Fruit fly (Drosophila melanogaster) whole organism, embryonic: ENCODE measurements around the gene lectin-37Db.

Source experiments
- Adf1 ChIP-seq: fragments of 200-800 bp; sonication (Bioruptor generic); IDR thresholded peaks from 2 replicates; pipeline ENCODE4 v1.3.6; 2022; ENCODE audit warnings: missing biosample characterization, missing genetic modification characterization
- Asciz ChIP-seq: fragments of 200-800 bp; sonication (Bioruptor generic); optimal IDR thresholded peaks from 2 replicates; lab custom pipeline; 2017; ENCODE audit warnings: missing biosample characterization, mild to moderate bottlenecking, missing genetic modification characterization, missing genetic modification reagents
- Blimp-1 ChIP-seq: fragments of 200-800 bp; sonication (Bioruptor generic); optimal IDR thresholded peaks from 3 replicates; lab custom pipeline; 2018; ENCODE audit warnings: missing biosample characterization, missing genetic modification characterization, mild to moderate bottlenecking, moderate library complexity, missing genetic modification reagents
- CG10565 ChIP-seq: fragments of 200-800 bp; sonication (Bioruptor generic); optimal IDR thresholded peaks from 3 replicates; lab custom pipeline; 2016; ENCODE audit warnings: missing biosample characterization, mild to moderate bottlenecking, missing genetic modification characterization
- CG12942 ChIP-seq: fragments of 200-800 bp; sonication (Bioruptor generic); optimal IDR thresholded peaks from 3 replicates; lab custom pipeline; 2016; ENCODE audit warnings: missing biosample characterization, missing genetic modification characterization
- CG14441 ChIP-seq: fragments of 200-800 bp; sonication (Bioruptor generic); IDR thresholded peaks from 2 replicates; pipeline ENCODE4 v1.3.6; 2022; ENCODE audit warnings: missing biosample characterization, missing genetic modification characterization
- CG15073 ChIP-seq: fragments of 200-800 bp; sonication (Bioruptor generic); optimal IDR thresholded peaks from 2 replicates; lab custom pipeline; 2016; ENCODE audit warnings: missing biosample characterization, missing genetic modification characterization
- CG15514 ChIP-seq: fragments of 200-800 bp; sonication (Bioruptor generic); optimal IDR thresholded peaks from 3 replicates; lab custom pipeline; 2017; ENCODE audit warnings: missing biosample characterization, missing genetic modification characterization, mild to moderate bottlenecking, moderate library complexity, missing genetic modification reagents
- CG1647 ChIP-seq: fragments of 200-800 bp; sonication (Bioruptor generic); optimal IDR thresholded peaks from 3 replicates; lab custom pipeline; 2016; ENCODE audit warnings: missing biosample characterization, missing genetic modification characterization
- CG2120 ChIP-seq: fragments of 200-800 bp; sonication (Bioruptor generic); optimal IDR thresholded peaks from 3 replicates; lab custom pipeline; 2016; ENCODE audit warnings: missing biosample characterization, missing genetic modification characterization
- CG31365 ChIP-seq: fragments of 200-800 bp; sonication (Bioruptor generic); optimal IDR thresholded peaks from 2 replicates; lab custom pipeline; 2018; ENCODE audit warnings: missing biosample characterization, mild to moderate bottlenecking, missing genetic modification characterization
- CG34376 ChIP-seq: fragments of 200-800 bp; sonication (Bioruptor generic); optimal IDR thresholded peaks from 2 replicates; lab custom pipeline; 2018; ENCODE audit warnings: missing biosample characterization, mild to moderate bottlenecking, missing genetic modification characterization
- CG7963 ChIP-seq: fragments of 200-800 bp; sonication (Bioruptor generic); IDR thresholded peaks from 3 replicates; pipeline ENCODE4 v1.3.6; 2022; ENCODE audit warnings: missing biosample characterization, missing genetic modification characterization; ENCODE audit not compliant: partially characterized antibody
- CG8089 ChIP-seq: fragments of 200-800 bp; sonication (Bioruptor generic); optimal IDR thresholded peaks from 3 replicates; lab custom pipeline; 2016; ENCODE audit warnings: missing biosample characterization, missing genetic modification characterization
- CG8281 ChIP-seq: fragments of 200-800 bp; sonication (Bioruptor generic); optimal IDR thresholded peaks from 2 replicates; lab custom pipeline; 2018; ENCODE audit warnings: missing biosample characterization, mild to moderate bottlenecking, missing genetic modification characterization, moderate library complexity
- CG8944 ChIP-seq: fragments of 200-800 bp; sonication (Bioruptor generic); optimal IDR thresholded peaks from 3 replicates; lab custom pipeline; 2016; ENCODE audit warnings: missing biosample characterization, missing genetic modification characterization
- CG9609 ChIP-seq: fragments of 200-800 bp; sonication (Bioruptor generic); optimal IDR thresholded peaks from 3 replicates; lab custom pipeline; 2016; ENCODE audit warnings: missing biosample characterization, missing genetic modification characterization
- Dbx ChIP-seq: fragments of 200-800 bp; sonication (Bioruptor generic); IDR thresholded peaks from 3 replicates; pipeline ENCODE4 v1.3.6; 2022; ENCODE audit warnings: missing biosample characterization, missing genetic modification characterization
- Dek ChIP-seq: fragments of 200-800 bp; sonication (Bioruptor generic); optimal IDR thresholded peaks from 3 replicates; lab custom pipeline; 2019; ENCODE audit warnings: missing biosample characterization, mild to moderate bottlenecking, missing genetic modification characterization, moderate library complexity
- Dip2 ChIP-seq: fragments of 200-800 bp; sonication (Bioruptor generic); IDR thresholded peaks from 2 replicates; pipeline ENCODE4 v1.3.6; 2022; ENCODE audit warnings: missing biosample characterization, missing genetic modification characterization
- HLH3B ChIP-seq: fragments of 200-800 bp; sonication (Bioruptor generic); IDR thresholded peaks from 2 replicates; pipeline ENCODE4 v1.3.6; 2022; ENCODE audit warnings: missing biosample characterization, missing genetic modification characterization
- HLHmδ ChIP-seq: fragments of 200-800 bp; sonication (Bioruptor generic); optimal IDR thresholded peaks from 2 replicates; lab custom pipeline; 2018; ENCODE audit warnings: missing biosample characterization, mild to moderate bottlenecking, missing genetic modification characterization, moderate library complexity
- Hmx ChIP-seq: fragments of 200-800 bp; sonication (Bioruptor generic); optimal IDR thresholded peaks from 2 replicates; lab custom pipeline; 2016; ENCODE audit warnings: missing biosample characterization, missing genetic modification characterization
- Meics ChIP-seq: fragments of 200-800 bp; sonication (Bioruptor generic); optimal IDR thresholded peaks from 2 replicates; lab custom pipeline; 2017; ENCODE audit warnings: missing biosample characterization, mild to moderate bottlenecking, missing genetic modification characterization
- Nf-YA ChIP-seq: fragments of 200-800 bp; sonication (Bioruptor generic); IDR thresholded peaks from 2 replicates; pipeline ENCODE4 v1.3.6; 2022; ENCODE audit warnings: missing biosample characterization, missing genetic modification characterization
- Scr ChIP-seq: fragments of 200-800 bp; sonication (Bioruptor generic); IDR thresholded peaks from 2 replicates; pipeline ENCODE4 v1.3.6; 2022; ENCODE audit warnings: missing biosample characterization, missing genetic modification characterization; ENCODE audit not compliant: partially characterized antibody
- TFAM ChIP-seq: fragments of 200-800 bp; sonication (Bioruptor generic); optimal IDR thresholded peaks from 2 replicates; lab custom pipeline; 2017; ENCODE audit warnings: missing biosample characterization, missing genetic modification characterization, inconsistent platforms
- Trl ChIP-seq, 3 experiments: fragments of >200 bp in 2 of 3; fragments of 200-800 bp in 1 of 3; sonication (Bioruptor generic) in 1 of 3; optimal IDR thresholded peaks; 2 replicates in 1 of 3; 3 replicates in 2 of 3; lab custom pipeline; 2016 to 2017; ENCODE audit warnings: missing biosample characterization in 1 of 3, missing genetic modification characterization in 1 of 3
- abd-A ChIP-seq: fragments of 200-800 bp; sonication (Bioruptor generic); optimal IDR thresholded peaks from 3 replicates; lab custom pipeline; 2019; ENCODE audit warnings: missing biosample characterization, mild to moderate bottlenecking, missing genetic modification characterization, moderate library complexity
- bcd ChIP-seq: fragments of 200-800 bp; sonication (Bioruptor generic); optimal IDR thresholded peaks from 2 replicates; lab custom pipeline; 2017; ENCODE audit warnings: missing biosample characterization, mild to moderate bottlenecking, missing genetic modification characterization
- bigmax ChIP-seq: fragments of 200-800 bp; sonication (Bioruptor generic); optimal IDR thresholded peaks from 2 replicates; lab custom pipeline; 2018; ENCODE audit warnings: missing biosample characterization, mild to moderate bottlenecking, missing genetic modification characterization
- dan ChIP-seq: fragments of 200-800 bp; sonication (Bioruptor generic); IDR thresholded peaks from 2 replicates; pipeline ENCODE4 v1.3.6; 2022; ENCODE audit warnings: missing biosample characterization, missing genetic modification characterization
- dysf ChIP-seq: fragments of 200-800 bp; sonication (Bioruptor generic); IDR thresholded peaks from 3 replicates; pipeline ENCODE4 v1.3.6; 2022; ENCODE audit warnings: missing biosample characterization, missing genetic modification characterization
- ems ChIP-seq: fragments of 200-800 bp; sonication (Bioruptor generic); optimal IDR thresholded peaks from 3 replicates; lab custom pipeline; 2016; ENCODE audit warnings: missing biosample characterization, missing genetic modification characterization
- eve ChIP-seq, 2 experiments: fragments of >200 bp; optimal IDR thresholded peaks; 2 replicates each; lab custom pipeline; 2017; ENCODE audit warnings: missing biosample characterization in 2 of 2, missing genetic modification characterization in 2 of 2
- eyg ChIP-seq: fragments of 200-800 bp; sonication (Bioruptor generic); optimal IDR thresholded peaks from 3 replicates; lab custom pipeline; 2016; ENCODE audit warnings: missing biosample characterization, missing genetic modification characterization
- gce ChIP-seq: fragments of 200-800 bp; sonication (Bioruptor generic); IDR thresholded peaks from 3 replicates; pipeline ENCODE4 v1.3.6; 2022; ENCODE audit warnings: missing biosample characterization, missing genetic modification characterization
- insv ChIP-seq, 2 experiments: fragments of 200-800 bp; sonication (Bioruptor generic); optimal IDR thresholded peaks; 3 replicates each; lab custom pipeline; 2016 to 2018; ENCODE audit warnings: missing biosample characterization in 2 of 2, missing genetic modification characterization in 2 of 2
- luna ChIP-seq: fragments of 200-800 bp; sonication (Bioruptor generic); optimal IDR thresholded peaks from 2 replicates; lab custom pipeline; 2016; ENCODE audit warnings: missing biosample characterization, missing genetic modification characterization
- mam ChIP-seq: fragments of 200-800 bp; sonication (Bioruptor generic); optimal IDR thresholded peaks from 3 replicates; lab custom pipeline; 2016; ENCODE audit warnings: missing biosample characterization, missing genetic modification characterization
- onecut ChIP-seq: fragments of 200-800 bp; sonication (Bioruptor generic); IDR thresholded peaks from 2 replicates; pipeline ENCODE4 v1.3.6; 2022; ENCODE audit warnings: missing biosample characterization, missing genetic modification characterization
- otp ChIP-seq: fragments of 200-800 bp; sonication (Bioruptor generic); IDR thresholded peaks from 3 replicates; pipeline ENCODE4, ENCODE4 v1.3.6; 2022; ENCODE audit warnings: missing biosample characterization, missing genetic modification characterization
- sim ChIP-seq: fragments of 200-800 bp; sonication (Bioruptor generic); IDR thresholded peaks from 2 replicates; pipeline ENCODE4 v1.3.6; 2022; ENCODE audit warnings: missing biosample characterization, missing genetic modification characterization
- slp2 ChIP-seq: fragments of 200-800 bp; sonication (Bioruptor generic); optimal IDR thresholded peaks from 2 replicates; lab custom pipeline; 2016; ENCODE audit warnings: missing biosample characterization, missing genetic modification characterization
- yki ChIP-seq: fragments of >200 bp; optimal IDR thresholded peaks from 3 replicates; lab custom pipeline; 2018
- zen2 ChIP-seq: fragments of 200-800 bp; sonication (Bioruptor generic); IDR thresholded peaks from 3 replicates; pipeline ENCODE4 v1.3.6; 2022; ENCODE audit warnings: missing biosample characterization, missing genetic modification characterization; ENCODE audit not compliant: partially characterized antibody

The lectin-37Db gene

dm6 chr2L:19438685-19439597, 20.1 kb downstream of the lectin-37Db start (continued):
- TF ChIP-seq bigmax (GFP tag; lab: Kevin White, UChicago), result no peak
- peak in 1 of 2 experiments; percentile 46 for TF ChIP-seq Trl (optimal IDR thresholded peaks at IDR 0.05; lab: Kevin White, UChicago)
- TF ChIP-seq Trl (GFP tag; optimal IDR thresholded peaks at IDR 0.05; lab: Kevin White, UChicago), result no peak
- peak; percentile 8 for TF ChIP-seq CG15514
- no peak for TF ChIP-seq mam (GFP tag; lab: Kevin White, UChicago)
- peak; percentile 99 for TF ChIP-seq Blimp-1

- TF ChIP-seq Nf-YA (GFP tag; lab: Robert Waterston, UW) (peak; percentile 91), abd-A (tag; lab: Kevin White, UChicago) (no peak), luna (peak; percentile 58), HLHmδ (GFP tag; lab: Kevin White, UChicago) (no peak), CG2120 (GFP tag; lab: Kevin White, UChicago) (peak; percentile 75), CG15073 (GFP tag; lab: Kevin White, UChicago) (no peak), slp2 (GFP tag; lab: Kevin White, UChicago) (peak; percentile 61), yki (lab: Kevin White, UChicago) (no peak), CG8281 (tag; lab: Kevin White, UChicago) (peak; percentile 81), Dek (tag; lab: Kevin White, UChicago) (peak; percentile 55), CG9609 (GFP tag; lab: Kevin White, UChicago) (peak; percentile 56), insv (GFP tag; optimal IDR thresholded peaks at IDR 0.05; lab: Kevin White, UChicago) (peak; percentile 22 to 45), Dbx (GFP tag; lab: Robert Waterston, UW) (peak; percentile 89), ems (GFP tag; lab: Kevin White, UChicago) (peak; percentile 49), CG8089 (GFP tag; lab: Kevin White, UChicago) (peak; percentile 54), sim (no peak), Meics (GFP tag; lab: Kevin White, UChicago) (peak; percentile 81), CG34376 (GFP tag; lab: Kevin White, UChicago) (no peak), CG8944 (peak; percentile 42), HLH3B (GFP tag; lab: Robert Waterston, UW) (peak; percentile 91), Asciz (GFP tag; lab: Kevin White, UChicago) (peak; percentile 68), gce (GFP tag; lab: Robert Waterston, UW) (0 out of 3 replicates have a peak, but pooled peaks have one; percentile 63), eve (GFP tag; optimal IDR thresholded peaks at IDR 0.05; lab: Kevin White, UChicago) (no peak), Hmx (no peak), bcd (GFP tag; lab: Kevin White, UChicago) (peak; percentile 70), otp (GFP tag; lab: Robert Waterston, UW) (peak; percentile 83), TFAM (GFP tag; lab: Kevin White, UChicago) (no peak), CG1647 (peak; percentile 23), eyg (peak; percentile 60), dysf (GFP tag; lab: Robert Waterston, UW) (peak; percentile 84), Dip2 (GFP tag; lab: Robert Waterston, UW) (no peak), onecut (GFP tag; lab: Robert Waterston, UW) (peak; percentile 90), CG12942 (GFP tag; lab: Kevin White, UChicago) (peak; percentile 59), CG14441 (GFP tag; lab: Robert Waterston, UW) (peak; percentile 79), CG10565 (GFP tag; lab: Kevin White, UChicago) (no peak), Scr (GFP tag; lab: Robert Waterston, UW) (0 out of 2 replicates have a peak, but pooled peaks have one; percentile 24), dan (no peak), zen2 (GFP tag; lab: Robert Waterston, UW) (no peak), CG31365 (tag; lab: Kevin White, UChicago) (peak; percentile 63), Adf1 (peak; percentile 44; the same call in 1 of the 2 replicates), CG7963 (GFP tag; lab: Robert Waterston, UW) (no peak)
Observed at dm6 chr2L:19439598-19440230, 20.8 kb downstream of the lectin-37Db start.
